Fruit fly (Drosophila melanogaster) whole organism, embryonic: ENCODE measurements around the gene rogdi.

Experiments used
- Bgb ChIP-seq: fragments of 200-800 bp; sonication (Bioruptor generic); IDR thresholded peaks from 2 replicates; pipeline ENCODE4 v1.3.6; 2022; ENCODE audit warnings: missing biosample characterization, missing genetic modification characterization; ENCODE audit not compliant: partially characterized antibody
- CG10267 ChIP-seq: fragments of 200-800 bp; sonication (Bioruptor generic); optimal IDR thresholded peaks from 2 replicates; lab custom pipeline; 2018; ENCODE audit warnings: missing biosample characterization, mild to moderate bottlenecking, missing genetic modification characterization, moderate library complexity
- CG10979 ChIP-seq: fragments of 200-800 bp; sonication (Bioruptor generic); optimal IDR thresholded peaks from 2 replicates; lab custom pipeline; 2018; ENCODE audit warnings: missing biosample characterization, mild to moderate bottlenecking, missing genetic modification characterization, moderate library complexity
- CG11560 ChIP-seq: fragments of 200-800 bp; sonication (Bioruptor generic); IDR thresholded peaks from 3 replicates; pipeline ENCODE4 v1.3.6; 2022; ENCODE audit warnings: missing biosample characterization, missing genetic modification characterization
- CG11696 ChIP-seq: fragments of 200-800 bp; sonication (Bioruptor generic); IDR thresholded peaks from 2 replicates; pipeline ENCODE4 v1.3.6; 2022; ENCODE audit warnings: missing biosample characterization, missing genetic modification characterization
- CG12219 ChIP-seq: fragments of 200-800 bp; sonication (Bioruptor generic); optimal IDR thresholded peaks from 3 replicates; lab custom pipeline; 2018; ENCODE audit warnings: missing biosample characterization, mild to moderate bottlenecking, missing genetic modification characterization
- CG12942 ChIP-seq: fragments of 200-800 bp; sonication (Bioruptor generic); optimal IDR thresholded peaks from 3 replicates; lab custom pipeline; 2016; ENCODE audit warnings: missing biosample characterization, missing genetic modification characterization
- CG14014 ChIP-seq: fragments of 200-800 bp; sonication (Bioruptor generic); IDR thresholded peaks from 2 replicates; pipeline ENCODE4 v1.3.6; 2022; ENCODE audit warnings: missing biosample characterization, missing genetic modification characterization
- CG17361 ChIP-seq: fragments of 200-800 bp; sonication (Bioruptor generic); IDR thresholded peaks from 3 replicates; pipeline ENCODE4 v1.3.6; 2022; ENCODE audit warnings: missing biosample characterization, missing genetic modification characterization
- CG17568 ChIP-seq: fragments of 200-800 bp; sonication (Bioruptor generic); optimal IDR thresholded peaks from 2 replicates; lab custom pipeline; 2018; ENCODE audit warnings: missing biosample characterization, mild to moderate bottlenecking, missing genetic modification characterization, moderate library complexity
- CG17829 ChIP-seq: fragments of 200-800 bp; optimal IDR thresholded peaks from 2 replicates; lab custom pipeline; 2019; ENCODE audit warnings: missing biosample characterization, mild to moderate bottlenecking, missing genetic modification characterization, moderate library complexity
- CG30431 ChIP-seq: fragments of 200-800 bp; sonication (Bioruptor generic); optimal IDR thresholded peaks from 2 replicates; lab custom pipeline; 2017; ENCODE audit warnings: missing biosample characterization, missing genetic modification characterization
- CG32767 ChIP-seq: fragments of 200-800 bp; sonication (Bioruptor generic); IDR thresholded peaks from 2 replicates; pipeline ENCODE4 v1.3.6; 2022; ENCODE audit warnings: missing biosample characterization, missing genetic modification characterization
- CG33557 ChIP-seq: fragments of 200-800 bp; sonication (Bioruptor generic); optimal IDR thresholded peaks from 2 replicates; lab custom pipeline; 2019; ENCODE audit warnings: missing biosample characterization, mild to moderate bottlenecking, missing genetic modification characterization, moderate library complexity
- CG4328 ChIP-seq: fragments of 200-800 bp; sonication (Bioruptor generic); optimal IDR thresholded peaks from 3 replicates; lab custom pipeline; 2017; ENCODE audit warnings: missing biosample characterization, missing genetic modification reagents, missing genetic modification characterization
- CG4617 ChIP-seq: fragments of 200-800 bp; sonication (Bioruptor generic); optimal IDR thresholded peaks from 3 replicates; lab custom pipeline; 2016; ENCODE audit warnings: missing biosample characterization, missing genetic modification characterization, borderline replicate concordance
- CG4854 ChIP-seq: fragments of 200-800 bp; sonication (Bioruptor generic); optimal IDR thresholded peaks from 2 replicates; lab custom pipeline; 2016; ENCODE audit warnings: missing biosample characterization, missing genetic modification characterization, inconsistent platforms
- CG6813 ChIP-seq: fragments of 200-800 bp; sonication (Bioruptor generic); optimal IDR thresholded peaks from 2 replicates; lab custom pipeline; 2017; ENCODE audit warnings: missing biosample characterization, missing genetic modification characterization, mild to moderate bottlenecking, moderate library complexity, missing genetic modification reagents
- CG8290 ChIP-seq, 3 experiments: fragments of 200-800 bp; sonication (Bioruptor generic); optimal IDR thresholded peaks; 2 replicates each; lab custom pipeline; 2016 to 2019; ENCODE audit warnings: missing biosample characterization in 3 of 3, missing genetic modification characterization in 3 of 3, mild to moderate bottlenecking in 2 of 3, moderate library complexity in 1 of 3
- CG8478 ChIP-seq: fragments of >200 bp; optimal IDR thresholded peaks from 2 replicates; lab custom pipeline; 2018
- CG9876 ChIP-seq: fragments of 200-800 bp; sonication (Bioruptor generic); optimal IDR thresholded peaks from 2 replicates; lab custom pipeline; 2016; ENCODE audit warnings: missing biosample characterization, missing genetic modification characterization
- Ets65A ChIP-seq: fragments of 200-800 bp; sonication (Bioruptor generic); peaks from one replicate; lab custom pipeline; 2016; ENCODE audit warnings: missing biosample characterization, missing genetic modification characterization
- Ets97D ChIP-seq: fragments of 200-800 bp; sonication (Bioruptor generic); optimal IDR thresholded peaks from 3 replicates; lab custom pipeline; 2016; ENCODE audit warnings: missing biosample characterization, missing genetic modification characterization
- H15 ChIP-seq: fragments of 200-800 bp; sonication (Bioruptor generic); IDR thresholded peaks from 3 replicates; pipeline ENCODE4 v1.3.6; 2022; ENCODE audit warnings: missing biosample characterization, missing genetic modification characterization
- Hey ChIP-seq: fragments of 200-800 bp; sonication (Bioruptor generic); optimal IDR thresholded peaks from 3 replicates; lab custom pipeline; 2018; ENCODE audit warnings: missing biosample characterization, mild to moderate bottlenecking, missing genetic modification characterization
- HmgD ChIP-seq: fragments of 200-800 bp; sonication (Bioruptor generic); optimal IDR thresholded peaks from 3 replicates; lab custom pipeline; 2016; ENCODE audit warnings: missing biosample characterization, missing genetic modification characterization
- Max ChIP-seq: fragments of 200-800 bp; sonication (Bioruptor generic); optimal IDR thresholded peaks from 2 replicates; lab custom pipeline; 2016; ENCODE audit warnings: missing biosample characterization, mild to moderate bottlenecking, missing genetic modification characterization
- PHDP ChIP-seq: fragments of 200-800 bp; sonication (Bioruptor generic); optimal IDR thresholded peaks from 3 replicates; lab custom pipeline; 2018; ENCODE audit warnings: missing biosample characterization, mild to moderate bottlenecking, missing genetic modification characterization, moderate library complexity
- Ravus ChIP-seq: fragments of 200-800 bp; sonication (Bioruptor generic); IDR thresholded peaks from 2 replicates; pipeline ENCODE4 v1.3.6; 2022; ENCODE audit warnings: missing biosample characterization, missing genetic modification characterization
- Six4 ChIP-seq: fragments of 200-800 bp; sonication (Bioruptor generic); optimal IDR thresholded peaks from 2 replicates; lab custom pipeline; 2016; ENCODE audit warnings: missing biosample characterization, missing genetic modification characterization
- TFAM ChIP-seq: fragments of 200-800 bp; sonication (Bioruptor generic); optimal IDR thresholded peaks from 2 replicates; lab custom pipeline; 2017; ENCODE audit warnings: missing biosample characterization, missing genetic modification characterization, inconsistent platforms
- Taf1 ChIP-seq: fragments of 200-800 bp; sonication (Bioruptor generic); IDR thresholded peaks from 2 replicates; pipeline ENCODE4 v1.3.6; 2022; ENCODE audit warnings: missing biosample characterization, missing genetic modification characterization
- br ChIP-seq: fragments of >200 bp; optimal IDR thresholded peaks from 2 replicates; lab custom pipeline; 2017
- cad ChIP-seq: fragments of >200 bp; optimal IDR thresholded peaks from 2 replicates; lab custom pipeline; 2017; ENCODE audit warnings: missing biosample characterization, missing genetic modification characterization
- ci ChIP-seq: fragments of 200-800 bp; sonication (Bioruptor generic); IDR thresholded peaks from 3 replicates; pipeline ENCODE4 v1.3.6; 2022; ENCODE audit warnings: missing biosample characterization, missing genetic modification characterization
- danr ChIP-seq: fragments of 200-800 bp; sonication (Bioruptor generic); IDR thresholded peaks from 2 replicates; pipeline ENCODE4 v1.3.6; 2022; ENCODE audit warnings: missing biosample characterization, missing genetic modification characterization
- en ChIP-seq: fragments of 200-800 bp; sonication (Bioruptor generic); optimal IDR thresholded peaks from 2 replicates; lab custom pipeline; 2016; ENCODE audit warnings: missing biosample characterization, missing genetic modification characterization
- gce ChIP-seq: fragments of 200-800 bp; sonication (Bioruptor generic); IDR thresholded peaks from 3 replicates; pipeline ENCODE4 v1.3.6; 2022; ENCODE audit warnings: missing biosample characterization, missing genetic modification characterization
- grau ChIP-seq: fragments of 200-800 bp; optimal IDR thresholded peaks from 3 replicates; lab custom pipeline; 2019; ENCODE audit warnings: missing biosample characterization, mild to moderate bottlenecking, missing genetic modification characterization, moderate library complexity
- grn ChIP-seq: fragments of 200-800 bp; sonication (Bioruptor generic); optimal IDR thresholded peaks from 3 replicates; lab custom pipeline; 2017; ENCODE audit warnings: missing biosample characterization, missing genetic modification characterization
- klu ChIP-seq: fragments of 200-800 bp; sonication (Bioruptor generic); IDR thresholded peaks from 2 replicates; pipeline ENCODE4 v1.3.6; 2022; ENCODE audit warnings: missing biosample characterization, missing genetic modification characterization
- lmd ChIP-seq: fragments of 200-800 bp; sonication (Bioruptor generic); IDR thresholded peaks from 2 replicates; pipeline ENCODE4 v1.3.6; 2022; ENCODE audit warnings: missing biosample characterization, missing genetic modification characterization
- lov ChIP-seq, 2 experiments: fragments of 200-800 bp in 1 of 2; fragments of >200 bp in 1 of 2; sonication (Bioruptor generic) in 1 of 2; IDR thresholded peaks in 1 of 2; optimal IDR thresholded peaks in 1 of 2; 2 replicates in 1 of 2; 3 replicates in 1 of 2; pipeline versions ENCODE4 v1.3.6 to Lab custom; 2017 to 2022; ENCODE audit warnings: missing biosample characterization in 1 of 2, missing genetic modification characterization in 1 of 2
- maf-S ChIP-seq: fragments of 200-800 bp; sonication (Bioruptor generic); optimal IDR thresholded peaks from 2 replicates; lab custom pipeline; 2016; ENCODE audit warnings: missing biosample characterization, missing genetic modification characterization
- psq ChIP-seq: fragments of 200-800 bp; sonication (Bioruptor generic); optimal IDR thresholded peaks from 2 replicates; lab custom pipeline; 2017; ENCODE audit warnings: missing biosample characterization, missing genetic modification characterization
- pzg ChIP-seq: fragments of 200-800 bp; sonication (Bioruptor generic); optimal IDR thresholded peaks from 3 replicates; lab custom pipeline; 2018; ENCODE audit warnings: missing biosample characterization, mild to moderate bottlenecking, missing genetic modification characterization, moderate library complexity
- sd ChIP-seq: fragments of 200-800 bp; sonication (Bioruptor generic); optimal IDR thresholded peaks from 3 replicates; lab custom pipeline; 2018; ENCODE audit warnings: missing biosample characterization, mild to moderate bottlenecking, missing genetic modification characterization, moderate library complexity
- sens ChIP-seq: fragments of 200-800 bp; sonication (Bioruptor generic); peaks from one replicate; lab custom pipeline; 2016; ENCODE audit warnings: missing biosample characterization, missing genetic modification characterization
- tx ChIP-seq: fragments of 200-800 bp; sonication (Bioruptor generic); optimal IDR thresholded peaks from 2 replicates; lab custom pipeline; 2016; ENCODE audit warnings: missing biosample characterization, missing genetic modification characterization
- unpg ChIP-seq: fragments of 200-800 bp; sonication (Bioruptor generic); optimal IDR thresholded peaks from 3 replicates; lab custom pipeline; 2018; ENCODE audit warnings: missing biosample characterization, mild to moderate bottlenecking, missing genetic modification characterization, moderate library complexity

rogdi gene

dm6 chr3L:17012017-17012719 is 37.1 kb upstream of the rogdi start, which contains the start of gene CG3764 (continued):
- TF ChIP-seq ci (peak; percentile 93), Hey (tag; lab: Kevin White, UChicago) (peak; percentile 79), sd (tag; lab: Kevin White, UChicago) (peak; percentile 52), Ets65A (GFP tag; lab: Kevin White, UChicago) (peak; percentile 92), sens (GFP tag; lab: Kevin White, UChicago) (peak; percentile 94), CG30431 (GFP tag; lab: Kevin White, UChicago) (peak; percentile 31), CG10979 (peak; percentile 56), klu (GFP tag; lab: Robert Waterston, UW) (no peak), CG17829 (tag; lab: Kevin White, UChicago) (peak; percentile 76), CG4854 (GFP tag; lab: Kevin White, UChicago) (peak; percentile 73), maf-S (peak; percentile 50), lov (optimal IDR thresholded peaks at IDR 0.05; lab: Kevin White, UChicago) (no peak), lov (GFP tag; IDR thresholded peaks at IDR 0.05; lab: Robert Waterston, UW) (peak; percentile 86), pzg (GFP tag; lab: Kevin White, UChicago) (peak; percentile 97), danr (GFP tag; lab: Robert Waterston, UW) (peak; percentile 42; the same call in 1 of the 2 replicates), CG9876 (GFP tag; lab: Kevin White, UChicago) (peak; percentile 67), CG17568 (GFP tag; lab: Kevin White, UChicago) (peak; percentile 82), cad (no peak), unpg (GFP tag; lab: Kevin White, UChicago) (peak; percentile 63), PHDP (tag; lab: Kevin White, UChicago) (peak; percentile 62), grn (GFP tag; lab: Kevin White, UChicago) (peak; percentile 67), Ravus (GFP tag; lab: Robert Waterston, UW) (no peak), TFAM (peak; percentile 71), gce (GFP tag; lab: Robert Waterston, UW) (peak; percentile 60; the same call in 1 of the 3 replicates), CG33557 (GFP tag; lab: Kevin White, UChicago) (peak; percentile 82), CG12942 (GFP tag; lab: Kevin White, UChicago) (peak; percentile 71), tx (GFP tag; lab: Kevin White, UChicago) (peak; percentile 47), CG12219 (peak; percentile 76), grau (tag; lab: Kevin White, UChicago) (peak; percentile 63), Six4 (GFP tag; lab: Kevin White, UChicago) (peak; percentile 52), CG11560 (tag; lab: Robert Waterston, UW) (no peak), Max (GFP tag; lab: Kevin White, UChicago) (peak; percentile 72), Ets97D (peak; percentile 98), CG14014 (GFP tag; lab: Robert Waterston, UW) (peak; percentile 71; the same call in 1 of the 2 replicates), lmd (GFP tag; lab: Robert Waterston, UW) (peak; percentile 45; the same call in 1 of the 2 replicates), H15 (GFP tag; lab: Robert Waterston, UW) (peak; percentile 61; the same call in 1 of the 3 replicates), CG17361 (GFP tag; lab: Robert Waterston, UW) (peak; percentile 68), CG6813 (GFP tag; lab: Kevin White, UChicago) (peak; percentile 85), CG11696 (GFP tag; lab: Robert Waterston, UW) (0 out of 2 replicates have a peak, but pooled peaks have one; percentile 6), CG32767 (GFP tag; lab: Robert Waterston, UW) (peak; percentile 88), CG10267 (peak; percentile 75), CG4328 (GFP tag; lab: Kevin White, UChicago) (peak; percentile 90), HmgD (peak; percentile 76), br (lab: Kevin White, UChicago) (no peak), en (GFP tag; lab: Kevin White, UChicago) (peak; percentile 65), CG8478 (lab: Kevin White, UChicago) (no peak), CG4617 (GFP tag; lab: Kevin White, UChicago) (peak; percentile 86), psq (no peak), CG8290 (GFP tag; optimal IDR thresholded peaks at IDR 0.05; lab: Kevin White, UChicago) (peak; percentile 54), CG8290 (tag; optimal IDR thresholded peaks at IDR 0.05; lab: Kevin White, UChicago) (peak; percentile 83 to 94), Bgb (GFP tag; lab: Robert Waterston, UW) (peak; percentile 68), Taf1 (GFP tag; lab: Robert Waterston, UW) (no peak)
